Comparison of ENCODE assay signal across 3 fruit fly cellular contexts in the genomic region with DNA sequence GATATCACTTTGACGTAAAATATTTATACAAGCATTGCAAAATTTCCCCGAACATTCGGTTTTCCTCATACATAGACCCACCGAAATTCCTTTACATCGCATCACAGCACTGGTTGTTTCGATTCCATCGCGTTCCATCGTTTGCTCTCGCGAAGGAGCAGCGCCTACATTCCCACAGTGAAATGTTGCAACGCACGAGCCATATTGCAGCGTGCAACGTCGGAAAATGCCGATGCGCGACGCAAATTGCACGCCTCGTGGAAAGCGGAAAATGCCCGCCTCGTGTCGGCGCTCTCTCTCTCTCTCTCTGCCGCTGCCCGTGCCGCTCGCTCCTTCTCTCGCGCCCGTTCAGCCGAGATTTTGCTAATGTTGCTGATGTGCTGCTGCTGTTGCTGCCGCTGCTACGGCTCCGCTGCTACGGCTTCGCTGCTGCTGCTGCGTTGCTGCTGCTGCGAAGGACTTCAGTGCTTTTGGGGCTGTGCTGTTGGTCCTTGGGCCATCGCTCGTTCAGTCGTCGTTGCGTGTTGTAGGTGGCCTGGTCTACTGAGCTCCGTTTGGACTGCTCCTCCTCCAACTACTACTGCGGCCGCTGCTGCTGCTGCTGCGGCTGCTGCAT.
A peak's percentile ranks its signal among the peaks of the same experiment; 100 is the strongest.
TF ChIP-seq lines count a peak whose summit lies in the region.

No protein-coding gene starts in this region.

- TF ChIP-seq CTCF in whole organism, embryonic (GFP tag; optimal IDR thresholded peaks at IDR 0.05; lab: Kevin White, UChicago) = no peak

TF ChIP-seq in whole organism, embryonic, 481 proteins besides CTCF, POLR2A, EP300 and RAD21 (continues in another document):
- TF ChIP-seq Deaf1 (tag; optimal IDR thresholded peaks at IDR 0.05; lab: Kevin White, UChicago) (peak; percentile 82), CG11695 (GFP tag; IDR thresholded peaks at IDR 0.05; lab: Robert Waterston, UW) (no peak), Dfd (GFP tag; optimal IDR thresholded peaks at IDR 0.05; lab: Kevin White, UChicago) (peak in 1 of 2 experiments; percentile 20), chinmo (GFP tag; IDR thresholded peaks at IDR 0.05; lab: Robert Waterston, UW; ENCODE audit: partially characterized antibody) (0 out of 4 replicates have a peak, but pooled peaks have one; percentile 18), lmd (GFP tag; IDR thresholded peaks at IDR 0.05; lab: Robert Waterston, UW) (no peak), nerfin-1 (tag; optimal IDR thresholded peaks at IDR 0.05; lab: Kevin White, UChicago) (peak; percentile 70), CG15073 (GFP tag; optimal IDR thresholded peaks at IDR 0.05; lab: Kevin White, UChicago) (no peak), CG8478 (optimal IDR thresholded peaks at IDR 0.05; lab: Kevin White, UChicago) (peak; percentile 38), onecut (GFP tag; IDR thresholded peaks at IDR 0.05; lab: Robert Waterston, UW) (no peak), CG33213 (GFP tag; optimal IDR thresholded peaks at IDR 0.05; lab: Kevin White, UChicago) (no peak), CG2116 (GFP tag; optimal IDR thresholded peaks at IDR 0.05; lab: Kevin White, UChicago) (no peak), Myb (GFP tag; optimal IDR thresholded peaks at IDR 0.05; lab: Kevin White, UChicago) (no peak), CG15479 (GFP tag; optimal IDR thresholded peaks at IDR 0.05; lab: Kevin White, UChicago) (peak; percentile 79), grau (tag; optimal IDR thresholded peaks at IDR 0.05; lab: Kevin White, UChicago) (no peak), CG1832 (GFP tag; optimal IDR thresholded peaks at IDR 0.05; lab: Kevin White, UChicago) (no peak), twi (tag; optimal IDR thresholded peaks at IDR 0.05; lab: Kevin White, UChicago) (no peak), Awh (GFP tag; IDR thresholded peaks at IDR 0.05; lab: Robert Waterston, UW) (no peak), zf30C (GFP tag; optimal IDR thresholded peaks at IDR 0.05; lab: Kevin White, UChicago) (no peak), CG11456 (GFP tag; IDR thresholded peaks at IDR 0.05; lab: Robert Waterston, UW) (0 out of 3 replicates have a peak, but pooled peaks have one; percentile 22), Sry-β (GFP tag; optimal IDR thresholded peaks at IDR 0.05; lab: Kevin White, UChicago) (no peak), CG32767 (GFP tag; IDR thresholded peaks at IDR 0.05; lab: Robert Waterston, UW) (no peak), Adf1 (GFP tag; IDR thresholded peaks at IDR 0.05; lab: Robert Waterston, UW) (peak; percentile 90), Doc3 (GFP tag; IDR thresholded peaks at IDR 0.05; lab: Robert Waterston, UW; ENCODE audit: partially characterized antibody) (no peak), fd64A (GFP tag; optimal IDR thresholded peaks at IDR 0.05; lab: Kevin White, UChicago) (no peak), so (GFP tag; IDR thresholded peaks at IDR 0.05; lab: Robert Waterston, UW) (no peak), CG7372 (GFP tag; IDR thresholded peaks at IDR 0.05; lab: Robert Waterston, UW) (no peak), Trl (optimal IDR thresholded peaks at IDR 0.05; lab: Kevin White, UChicago) (peak; percentile 8 to 21), Trl (GFP tag; optimal IDR thresholded peaks at IDR 0.05; lab: Kevin White, UChicago) (no peak)

TF ChIP-seq in whole organism, pupa, 21 proteins besides CTCF, POLR2A, EP300 and RAD21:
- TF ChIP-seq CG13204 (GFP tag; optimal IDR thresholded peaks at IDR 0.05; lab: Kevin White, UChicago) = peak; percentile 23
- TF ChIP-seq CG32121 (GFP tag; IDR thresholded peaks at IDR 0.05; lab: Robert Waterston, UW) = no peak
TF ChIP-seq in whole organism, pupa: peak in this region for 1.

TF ChIP-seq in whole organism, wandering third instar larva, 38 proteins besides CTCF, POLR2A, EP300 and RAD21:
- TF ChIP-seq CG9705 (GFP tag; optimal IDR thresholded peaks at IDR 0.05; lab: Kevin White, UChicago) (no peak), Abd-B (GFP tag; optimal IDR thresholded peaks at IDR 0.05; lab: Kevin White, UChicago) (no peak), pan (optimal IDR thresholded peaks at IDR 0.05; lab: Kevin White, UChicago) (no peak), Dfd (GFP tag; optimal IDR thresholded peaks at IDR 0.05; lab: Kevin White, UChicago) (peak; percentile 90), fru (GFP tag; optimal IDR thresholded peaks at IDR 0.05; lab: Kevin White, UChicago) (no peak), jim (GFP tag; optimal IDR thresholded peaks at IDR 0.05; lab: Kevin White, UChicago) (no peak), GATAd (GFP tag; optimal IDR thresholded peaks at IDR 0.05; lab: Kevin White, UChicago) (no peak), HLH106 (tag; optimal IDR thresholded peaks at IDR 0.05; lab: Kevin White, UChicago) (no peak)
